Worm (Caenorhabditis elegans) whole organism, L4/young adult: ENCODE data around the gene pqn-8.

Source experiments
- W03F9.2 ChIP-seq: fragments of 150-350 bp; optimal IDR thresholded peaks from 2 replicates; lab custom pipeline; 2014; ENCODE audit warnings: missing biosample characterization, missing genetic modification characterization
- dao-5 ChIP-seq: sonication (generic microtip); optimal IDR thresholded peaks from 2 replicates; lab custom pipeline; 2016; ENCODE audit warnings: missing genotype, missing genetic modification characterization, moderate library complexity, missing compliant biosample characterization
- him-1 ChIP-seq: sonication (generic microtip); optimal IDR thresholded peaks from 2 replicates; lab custom pipeline; 2016; ENCODE audit warnings: missing genotype, missing genetic modification reagents, missing genetic modification characterization, missing compliant biosample characterization

- TF ChIP-seq dao-5 (tag; lab: Kevin White, UChicago), result no peak
- TF ChIP-seq him-1 (tag; lab: Kevin White, UChicago), result no peak
- TF ChIP-seq W03F9.2 (tag; lab: Kevin White, UChicago), result no peak
Observed at ce11 chrIII:10025989-10026388, 28.2 kb upstream of the pqn-8 start, which contains the start of gene ins-22.
